Fruit fly (Drosophila melanogaster): ENCODE data around the gene psd.
A peak's percentile ranks its signal among the peaks of the same experiment; 100 is the strongest.

Gene psd

DNA sequence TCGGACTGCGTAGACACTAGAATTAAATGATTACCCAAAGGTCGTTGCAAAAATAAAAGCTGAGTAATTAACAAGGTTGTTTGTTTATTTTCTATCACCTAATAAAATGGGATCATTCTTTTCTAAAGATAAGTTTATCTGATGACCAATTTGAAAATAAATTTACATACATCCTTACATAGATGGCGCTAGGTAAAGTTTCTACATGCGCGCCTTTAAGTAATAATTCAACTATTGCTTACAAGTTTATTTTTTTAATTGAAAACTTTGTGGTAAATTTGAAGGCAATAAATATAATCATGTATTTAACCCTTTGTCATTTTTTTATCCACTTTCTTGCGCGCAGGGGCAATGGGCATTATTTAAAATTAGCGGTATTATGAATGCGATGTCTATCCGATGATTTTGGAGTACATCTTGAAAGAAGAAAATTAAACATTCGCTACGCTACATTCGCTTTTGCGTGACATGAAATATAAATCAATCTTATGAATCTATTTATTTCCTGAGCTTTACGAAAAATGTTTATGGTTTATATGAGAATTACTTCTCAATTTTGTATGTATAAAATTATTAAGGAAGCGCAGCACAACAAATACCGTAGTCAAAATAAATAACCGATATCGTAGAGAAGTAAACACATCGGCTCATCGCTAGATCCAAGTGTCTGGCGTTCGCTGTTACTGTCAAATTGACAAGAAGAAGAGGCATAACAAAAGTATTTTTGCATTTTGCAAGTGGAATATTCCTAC lies 15.8 kb downstream of the psd start, which contains the start of gene CG9044 (continued):
- TF ChIP-seq ci (GFP tag; IDR thresholded peaks at IDR 0.05) (0 out of 3 replicates have a peak, but pooled peaks have one; percentile 48), Ptx1 (GFP tag; IDR thresholded peaks at IDR 0.05) (no peak; the same call in 1 of the 2 replicates), crc (GFP tag; optimal IDR thresholded peaks at IDR 0.05) (no peak), disco-r (GFP tag; optimal IDR thresholded peaks at IDR 0.05) (no peak), PHDP (tag; optimal IDR thresholded peaks at IDR 0.05) (no peak), CG2712 (tag; optimal IDR thresholded peaks at IDR 0.05) (peak; percentile 67), Dp (GFP tag; optimal IDR thresholded peaks at IDR 0.05) (peak; percentile 75), CG11398 (GFP tag; optimal IDR thresholded peaks at IDR 0.05) (peak; percentile 18), CG7556 (GFP tag; optimal IDR thresholded peaks at IDR 0.05) (no peak), CG11504 (tag; optimal IDR thresholded peaks at IDR 0.05) (no peak), esg (GFP tag; conservative IDR thresholded peaks at IDR 0.05) (peak; percentile 31; the same call in 1 of the 2 replicates), CG5245 (GFP tag; optimal IDR thresholded peaks at IDR 0.05) (no peak), ab (GFP tag; optimal IDR thresholded peaks at IDR 0.05) (no peak), BEAF-32 (GFP tag; optimal IDR thresholded peaks at IDR 0.05) (peak; percentile 97), bowl (GFP tag; IDR thresholded peaks at IDR 0.05) (no peak), pho (GFP tag; optimal IDR thresholded peaks at IDR 0.05) (peak; percentile 76), CG1529 (GFP tag; optimal IDR thresholded peaks at IDR 0.05) (no peak)

DNA sequence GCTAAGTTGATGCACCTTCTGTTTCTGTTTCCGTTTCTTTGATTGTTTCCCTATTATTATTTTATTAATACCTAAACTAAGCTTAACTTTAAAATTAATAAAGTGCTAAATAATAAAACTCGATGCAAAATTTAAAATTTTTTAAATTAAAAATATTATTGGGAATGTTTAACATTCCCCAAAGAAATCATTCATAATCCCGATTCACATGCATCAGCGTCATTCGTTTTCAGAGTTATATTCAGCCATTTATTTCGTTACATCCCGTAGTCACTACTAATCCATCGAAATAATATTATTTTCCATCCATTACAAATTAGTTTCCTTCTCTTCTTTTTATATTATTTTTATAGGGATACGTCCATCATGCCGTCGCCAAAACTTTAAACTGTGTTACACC lies 17.2 kb downstream of the psd start:
- TF ChIP-seq Aef1 (GFP tag; IDR thresholded peaks at IDR 0.05) = no peak
- no peak for TF ChIP-seq CG34224 (GFP tag; IDR thresholded peaks at IDR 0.05; ENCODE audit: partially characterized antibody)
- TF ChIP-seq slp2 (GFP tag; optimal IDR thresholded peaks at IDR 0.05) = no peak
- TF ChIP-seq Sox100B (GFP tag; optimal IDR thresholded peaks at IDR 0.05) = no peak
- TF ChIP-seq CG10959 (GFP tag; IDR thresholded peaks at IDR 0.05) = no peak
- no peak for TF ChIP-seq CG10209 (GFP tag; optimal IDR thresholded peaks at IDR 0.05)
- no peak for TF ChIP-seq CG4282 (GFP tag; optimal IDR thresholded peaks at IDR 0.05)
- no peak for TF ChIP-seq CG13775 (GFP tag; optimal IDR thresholded peaks at IDR 0.05)
- no peak for TF ChIP-seq Ravus (GFP tag; IDR thresholded peaks at IDR 0.05)
- no peak for TF ChIP-seq PHDP (tag; optimal IDR thresholded peaks at IDR 0.05)
- TF ChIP-seq klu (GFP tag; IDR thresholded peaks at IDR 0.05) = no peak
- TF ChIP-seq CG16779 (GFP tag; IDR thresholded peaks at IDR 0.05) = no peak
- no peak for TF ChIP-seq CG11093 (GFP tag; IDR thresholded peaks at IDR 0.05)

DNA sequence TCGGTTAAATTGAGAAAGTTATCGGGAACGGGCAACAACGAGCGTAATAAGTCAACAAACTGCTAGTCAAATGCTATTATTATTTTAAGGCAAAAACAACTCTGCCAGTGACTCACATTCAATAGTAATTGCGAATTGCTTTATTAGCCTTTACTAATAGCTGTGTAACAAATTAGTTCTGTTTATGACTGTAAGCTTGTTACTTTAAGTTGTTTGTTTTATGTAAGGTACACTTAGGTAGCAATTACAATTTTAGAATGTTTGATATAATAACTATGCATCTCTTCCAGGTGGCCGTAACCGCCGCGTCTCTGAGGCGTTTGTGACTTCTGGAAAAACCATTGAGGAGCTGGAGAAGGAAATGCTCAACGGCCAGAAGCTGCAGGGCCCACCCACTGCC lies 18.0 kb downstream of the psd start:
- TF ChIP-seq CG17612 (GFP tag; IDR thresholded peaks at IDR 0.05) (no peak), br (optimal IDR thresholded peaks at IDR 0.05) (no peak), ind (GFP tag; optimal IDR thresholded peaks at IDR 0.05) (no peak), gro (GFP tag; optimal IDR thresholded peaks at IDR 0.05) (no peak), NC2α (GFP tag; optimal IDR thresholded peaks at IDR 0.05) (no peak), gem (tag; optimal IDR thresholded peaks at IDR 0.05) (no peak), CG13894 (tag; optimal IDR thresholded peaks at IDR 0.05) (no peak), CG1832 (GFP tag; optimal IDR thresholded peaks at IDR 0.05) (no peak), sisA (GFP tag; IDR thresholded peaks at IDR 0.05) (no peak), ems (GFP tag; optimal IDR thresholded peaks at IDR 0.05) (no peak), grn (GFP tag; optimal IDR thresholded peaks at IDR 0.05) (no peak), CG12071 (GFP tag; optimal IDR thresholded peaks at IDR 0.05) (no peak), CG9437 (GFP tag; optimal IDR thresholded peaks at IDR 0.05) (no peak), HmgZ (tag; optimal IDR thresholded peaks at IDR 0.05) (no peak)

All from whole organism, embryonic.